Worm (Caenorhabditis elegans) whole organism, late embryonic: ENCODE measurements around the gene dsc-1.

Experiments used
- C38D4.7 ChIP-seq: fragments of 200-800 bp; sonication (Bioruptor generic); optimal IDR thresholded peaks from 2 replicates; lab custom pipeline; 2018; ENCODE audit warnings: mild to moderate bottlenecking, missing genetic modification characterization, moderate library complexity, missing compliant biosample characterization
- ceh-31 ChIP-seq: sonication (generic microtip); optimal IDR thresholded peaks from 2 replicates; lab custom pipeline; 2016; ENCODE audit warnings: missing genetic modification characterization, missing compliant biosample characterization
- ceh-6 ChIP-seq: fragments of 200-800 bp; sonication (Bioruptor generic); optimal IDR thresholded peaks from 2 replicates; lab custom pipeline; 2018; ENCODE audit warnings: mild to moderate bottlenecking, missing genetic modification characterization, missing compliant biosample characterization
- fax-1 ChIP-seq: sonication (generic microtip); optimal IDR thresholded peaks from 2 replicates; lab custom pipeline; 2016; ENCODE audit warnings: missing genotype, missing genetic modification characterization, missing compliant biosample characterization
- hlh-30 ChIP-seq: sonication (generic microtip); optimal IDR thresholded peaks from 2 replicates; lab custom pipeline; 2017; ENCODE audit warnings: antibody characterized with exemption, missing genetic modification characterization, missing compliant biosample characterization; ENCODE audit not compliant: insufficient read depth
- pax-1 ChIP-seq: fragments of 150-350 bp; optimal IDR thresholded peaks from 2 replicates; lab custom pipeline; 2014; ENCODE audit warnings: missing biosample characterization, missing genetic modification characterization

Gene dsc-1

ce11 chrX:14982525-14982924 lies 52.1 kb downstream of the dsc-1 start, which contains the start of gene plp-2:
Gene plp-2 (minus strand): TSS chrX:14982804.
- TF ChIP-seq ceh-6 (GFP tag; lab: Kevin White, UChicago) (no peak), C38D4.7 (no peak), ceh-31 (no peak), hlh-30 (tag; lab: Kevin White, UChicago) (peak; percentile 30), pax-1 (peak; percentile 38), fax-1 (tag; lab: Kevin White, UChicago) (no peak)
